Fruit fly (Drosophila melanogaster): ENCODE results near the gene Wnt6.

Wnt6 gene

dm6 chr2L:7333184-7334025 lies at the start of gene Wnt6:
Gene Wnt6 (plus strand): TSS chr2L:7333714.
- no peak for TF ChIP-seq pan (optimal IDR thresholded peaks at IDR 0.05)
- TF ChIP-seq psq (optimal IDR thresholded peaks at IDR 0.05): no peak
- TF ChIP-seq EcR (GFP tag; optimal IDR thresholded peaks at IDR 0.05): no peak
- no peak for TF ChIP-seq usp (GFP tag; optimal IDR thresholded peaks at IDR 0.05)
- no peak for TF ChIP-seq Dll (optimal IDR thresholded peaks at IDR 0.05)
- TF ChIP-seq CG8478 (optimal IDR thresholded peaks at IDR 0.05): no peak

- TF ChIP-seq psq (optimal IDR thresholded peaks at IDR 0.05) (no peak), pan (optimal IDR thresholded peaks at IDR 0.05) (no peak), Dll (optimal IDR thresholded peaks at IDR 0.05) (no peak), EcR (GFP tag; optimal IDR thresholded peaks at IDR 0.05) (no peak), usp (GFP tag; optimal IDR thresholded peaks at IDR 0.05) (no peak), CG8478 (optimal IDR thresholded peaks at IDR 0.05) (no peak)
Measured at dm6 chr2L:7284121-7284520, 49.4 kb upstream of the Wnt6 start.

dm6 chr2L:7284791-7285190 lies 48.7 kb upstream of the Wnt6 start:
- no peak for TF ChIP-seq Dll (optimal IDR thresholded peaks at IDR 0.05)

- no peak for TF ChIP-seq Dll (optimal IDR thresholded peaks at IDR 0.05)
- TF ChIP-seq psq (optimal IDR thresholded peaks at IDR 0.05): no peak
- TF ChIP-seq EcR (GFP tag; optimal IDR thresholded peaks at IDR 0.05): no peak
- no peak for TF ChIP-seq usp (GFP tag; optimal IDR thresholded peaks at IDR 0.05)
- no peak for TF ChIP-seq pan (optimal IDR thresholded peaks at IDR 0.05)
- TF ChIP-seq CG8478 (optimal IDR thresholded peaks at IDR 0.05): no peak
Measured at dm6 chr2L:7285862-7286261, 47.7 kb upstream of the Wnt6 start.

dm6 chr2L:7289880-7290279 lies 43.6 kb upstream of the Wnt6 start:
- TF ChIP-seq CG8478 (optimal IDR thresholded peaks at IDR 0.05) (no peak), psq (optimal IDR thresholded peaks at IDR 0.05) (no peak), usp (GFP tag; optimal IDR thresholded peaks at IDR 0.05) (no peak), EcR (GFP tag; optimal IDR thresholded peaks at IDR 0.05) (no peak), Dll (optimal IDR thresholded peaks at IDR 0.05) (no peak), pan (optimal IDR thresholded peaks at IDR 0.05) (no peak)

- no peak for TF ChIP-seq Dll (optimal IDR thresholded peaks at IDR 0.05)
- TF ChIP-seq psq (optimal IDR thresholded peaks at IDR 0.05): no peak
- TF ChIP-seq EcR (GFP tag; optimal IDR thresholded peaks at IDR 0.05): no peak
- no peak for TF ChIP-seq CG8478 (optimal IDR thresholded peaks at IDR 0.05)
- no peak for TF ChIP-seq usp (GFP tag; optimal IDR thresholded peaks at IDR 0.05)
- TF ChIP-seq pan (optimal IDR thresholded peaks at IDR 0.05): no peak
Measured at dm6 chr2L:7290577-7290976, 42.9 kb upstream of the Wnt6 start.

dm6 chr2L:7291968-7292367 lies 41.5 kb upstream of the Wnt6 start:
- TF ChIP-seq Dll (optimal IDR thresholded peaks at IDR 0.05) (no peak), CG8478 (optimal IDR thresholded peaks at IDR 0.05) (no peak), usp (GFP tag; optimal IDR thresholded peaks at IDR 0.05) (no peak), pan (optimal IDR thresholded peaks at IDR 0.05) (no peak), EcR (GFP tag; optimal IDR thresholded peaks at IDR 0.05) (no peak), psq (optimal IDR thresholded peaks at IDR 0.05) (no peak)

dm6 chr2L:7293475-7294332 lies 39.8 kb upstream of the Wnt6 start:
- TF ChIP-seq usp (GFP tag; optimal IDR thresholded peaks at IDR 0.05): no peak
- TF ChIP-seq EcR (GFP tag; optimal IDR thresholded peaks at IDR 0.05): no peak
- TF ChIP-seq CG8478 (optimal IDR thresholded peaks at IDR 0.05): no peak
- no peak for TF ChIP-seq Dll (optimal IDR thresholded peaks at IDR 0.05)
- no peak for TF ChIP-seq psq (optimal IDR thresholded peaks at IDR 0.05)
- no peak for TF ChIP-seq pan (optimal IDR thresholded peaks at IDR 0.05)

dm6 chr2L:7294964-7295363 lies 38.5 kb upstream of the Wnt6 start:
- TF ChIP-seq CG8478 (optimal IDR thresholded peaks at IDR 0.05) (no peak), EcR (GFP tag; optimal IDR thresholded peaks at IDR 0.05) (no peak), psq (optimal IDR thresholded peaks at IDR 0.05) (no peak), usp (GFP tag; optimal IDR thresholded peaks at IDR 0.05) (no peak), pan (optimal IDR thresholded peaks at IDR 0.05) (no peak), Dll (optimal IDR thresholded peaks at IDR 0.05) (no peak)

- TF ChIP-seq psq (optimal IDR thresholded peaks at IDR 0.05) (no peak), Dll (optimal IDR thresholded peaks at IDR 0.05) (no peak), CG8478 (optimal IDR thresholded peaks at IDR 0.05) (no peak), usp (GFP tag; optimal IDR thresholded peaks at IDR 0.05) (no peak), EcR (GFP tag; optimal IDR thresholded peaks at IDR 0.05) (no peak), pan (optimal IDR thresholded peaks at IDR 0.05) (no peak)
Measured at dm6 chr2L:7295924-7296323, 37.6 kb upstream of the Wnt6 start.

- TF ChIP-seq pan (optimal IDR thresholded peaks at IDR 0.05) (no peak), Dll (optimal IDR thresholded peaks at IDR 0.05) (no peak), psq (optimal IDR thresholded peaks at IDR 0.05) (no peak), usp (GFP tag; optimal IDR thresholded peaks at IDR 0.05) (no peak), CG8478 (optimal IDR thresholded peaks at IDR 0.05) (no peak), EcR (GFP tag; optimal IDR thresholded peaks at IDR 0.05) (no peak)
Measured at dm6 chr2L:7298744-7299366, 34.7 kb upstream of the Wnt6 start.

- TF ChIP-seq CG8478 (optimal IDR thresholded peaks at IDR 0.05): no peak
- no peak for TF ChIP-seq Dll (optimal IDR thresholded peaks at IDR 0.05)
- TF ChIP-seq EcR (GFP tag; optimal IDR thresholded peaks at IDR 0.05): no peak
- TF ChIP-seq psq (optimal IDR thresholded peaks at IDR 0.05): no peak
- no peak for TF ChIP-seq pan (optimal IDR thresholded peaks at IDR 0.05)
- no peak for TF ChIP-seq usp (GFP tag; optimal IDR thresholded peaks at IDR 0.05)
Measured at dm6 chr2L:7300004-7300403, 33.5 kb upstream of the Wnt6 start.
